Fruit fly (Drosophila melanogaster) whole organism: ENCODE results near the gene CG15534.

Experiments used
- CG8478 ChIP-seq: fragments of >200 bp; optimal IDR thresholded peaks from 2 replicates; lab custom pipeline; 2018; ENCODE audit warnings: inconsistent platforms
- pan ChIP-seq: fragments of >200 bp; optimal IDR thresholded peaks from 2 replicates; lab custom pipeline; 2017
- psq ChIP-seq: fragments of >200 bp; optimal IDR thresholded peaks from 2 replicates; lab custom pipeline; 2017

dm6 chr3R:30391950-30392349, 39.9 kb upstream of the CG15534 start:
- TF ChIP-seq CG8478 (lab: Kevin White, UChicago) (no peak), pan (lab: Kevin White, UChicago) (no peak), psq (lab: Kevin White, UChicago) (no peak)
